Fruit fly (Drosophila melanogaster): ENCODE results near the gene epsilonCOP.

Gene epsilonCOP

DNA sequence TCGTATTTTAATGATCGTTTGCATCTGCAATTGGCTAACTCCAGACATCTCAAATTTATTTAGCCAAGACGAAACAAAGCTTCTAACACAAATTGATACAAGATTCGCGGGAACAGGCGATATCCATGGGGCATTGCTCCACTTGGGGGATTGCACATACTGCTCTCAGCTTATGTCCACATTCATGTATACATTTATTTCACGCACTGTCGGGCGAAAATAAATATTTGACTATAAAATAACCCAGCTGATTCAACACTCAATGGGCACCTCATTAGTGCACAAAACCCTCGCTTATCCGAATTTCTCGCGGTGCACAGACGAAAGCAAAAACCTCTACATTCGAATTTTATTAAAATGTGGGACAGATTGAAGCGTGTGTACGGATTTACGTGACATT, 27.4 kb upstream of the epsilonCOP start (continued):
- TF ChIP-seq esn (GFP tag; optimal IDR thresholded peaks at IDR 0.05) (peak; percentile 14), CG15336 (GFP tag; IDR thresholded peaks at IDR 0.05) (no peak), fd59A (GFP tag; optimal IDR thresholded peaks at IDR 0.05) (no peak), CG3919 (GFP tag; optimal IDR thresholded peaks at IDR 0.05) (peak; percentile 2), Smox (GFP tag; optimal IDR thresholded peaks at IDR 0.05) (no peak), CG8319 (GFP tag; optimal IDR thresholded peaks at IDR 0.05) (no peak), CG4318 (GFP tag; optimal IDR thresholded peaks at IDR 0.05) (no peak), fd85E (GFP tag; optimal IDR thresholded peaks at IDR 0.05) (no peak), Lpt (GFP tag; optimal IDR thresholded peaks at IDR 0.05) (no peak), acj6 (GFP tag; optimal IDR thresholded peaks at IDR 0.05) (no peak), CG8632 (GFP tag; optimal IDR thresholded peaks at IDR 0.05) (no peak), salr (GFP tag; optimal IDR thresholded peaks at IDR 0.05) (no peak), CG31627 (GFP tag; optimal IDR thresholded peaks at IDR 0.05) (no peak), Sox102F (GFP tag; optimal IDR thresholded peaks at IDR 0.05) (no peak), CG16779 (tag; optimal IDR thresholded peaks at IDR 0.05) (no peak), Blimp-1 (GFP tag; optimal IDR thresholded peaks at IDR 0.05) (no peak), net (GFP tag; optimal IDR thresholded peaks at IDR 0.05) (no peak), Eip78C (GFP tag) (peak; percentile 68), CG6163 (GFP tag; IDR thresholded peaks at IDR 0.05) (no peak), Hr4 (GFP tag; optimal IDR thresholded peaks at IDR 0.05) (no peak), Gug (GFP tag; IDR thresholded peaks at IDR 0.05) (no peak), achi (GFP tag; optimal IDR thresholded peaks at IDR 0.05) (no peak), vri (GFP tag; optimal IDR thresholded peaks at IDR 0.05) (peak; percentile 38), CG6276 (GFP tag; optimal IDR thresholded peaks at IDR 0.05) (no peak), svp (GFP tag) (peak; percentile 59), CG9139 (GFP tag; optimal IDR thresholded peaks at IDR 0.05) (no peak), Ets21C (GFP tag; optimal IDR thresholded peaks at IDR 0.05) (no peak), Hr39 (GFP tag; optimal IDR thresholded peaks at IDR 0.05) (no peak)

DNA sequence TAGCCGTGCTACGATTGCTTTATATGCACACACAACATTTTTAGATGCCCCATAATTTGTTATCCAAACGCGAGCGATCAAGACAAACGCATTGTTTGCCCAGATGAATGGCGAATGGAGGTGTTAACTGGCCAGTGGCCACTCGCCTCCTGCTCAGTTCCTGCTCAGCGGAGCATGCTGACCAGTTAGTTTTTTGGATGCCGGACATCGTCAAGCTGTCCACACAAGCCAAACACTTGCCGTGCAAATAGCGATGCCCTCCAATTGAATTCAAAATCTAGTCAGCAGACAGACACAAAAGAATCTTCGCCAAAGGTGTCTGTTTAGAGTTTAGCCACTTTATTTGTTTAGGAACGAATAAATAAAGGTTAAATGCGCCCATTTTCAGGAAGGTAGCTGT, 26.6 kb upstream of the epsilonCOP start:
- TF ChIP-seq spab (GFP tag; optimal IDR thresholded peaks at IDR 0.05), result no peak
- TF ChIP-seq fkh (GFP tag; optimal IDR thresholded peaks at IDR 0.05), result peak; percentile 79
- no peak for TF ChIP-seq Hr38 (GFP tag; optimal IDR thresholded peaks at IDR 0.05)

DNA sequence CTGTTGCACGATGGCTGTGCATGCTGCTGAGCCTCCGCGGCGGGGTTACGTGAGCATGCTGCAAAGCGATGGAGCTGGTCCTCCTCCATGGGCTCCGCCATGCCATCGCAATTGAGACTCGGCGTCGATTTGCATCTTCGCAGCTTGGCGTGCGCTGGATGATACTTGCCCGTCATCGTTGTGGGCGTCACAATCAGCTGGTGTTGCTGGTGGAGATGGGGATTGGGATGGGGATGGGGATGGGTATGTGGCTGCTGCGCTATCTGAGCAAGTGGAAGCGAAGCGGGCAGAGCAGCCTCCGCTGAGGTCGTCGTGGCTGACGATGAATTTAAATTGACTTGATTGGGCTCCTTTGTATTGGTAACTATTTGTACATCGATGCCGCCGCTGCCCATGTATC, 25.5 kb upstream of the epsilonCOP start:
- TF ChIP-seq Eip75B (GFP tag; optimal IDR thresholded peaks at IDR 0.05) (no peak), CG1621 (tag; optimal IDR thresholded peaks at IDR 0.05) (peak; percentile 31), topi (GFP tag; optimal IDR thresholded peaks at IDR 0.05) (no peak), svp (GFP tag) (peak; percentile 96), vri (GFP tag; optimal IDR thresholded peaks at IDR 0.05) (no peak), pdm3 (GFP tag; optimal IDR thresholded peaks at IDR 0.05) (no peak), CG11294 (GFP tag; IDR thresholded peaks at IDR 0.05) (0 out of 2 replicates have a peak, but pooled peaks have one; percentile 1), CG8632 (GFP tag; optimal IDR thresholded peaks at IDR 0.05) (no peak), Hr38 (GFP tag; optimal IDR thresholded peaks at IDR 0.05) (no peak), CG34406 (GFP tag; optimal IDR thresholded peaks at IDR 0.05) (no peak), fkh (GFP tag; optimal IDR thresholded peaks at IDR 0.05) (no peak), net (GFP tag; optimal IDR thresholded peaks at IDR 0.05) (no peak), CG7368 (GFP tag; optimal IDR thresholded peaks at IDR 0.05) (no peak), CG3032 (tag; optimal IDR thresholded peaks at IDR 0.05) (no peak), Sox15 (GFP tag; optimal IDR thresholded peaks at IDR 0.05) (no peak), Ets21C (GFP tag; optimal IDR thresholded peaks at IDR 0.05) (no peak), ss (GFP tag; optimal IDR thresholded peaks at IDR 0.05) (peak in 1 of 2 experiments; percentile 27), esn (GFP tag; optimal IDR thresholded peaks at IDR 0.05) (no peak), eg (GFP tag; IDR thresholded peaks at IDR 0.05) (0 out of 3 replicates have a peak, but pooled peaks have one; percentile 9), Smox (GFP tag; optimal IDR thresholded peaks at IDR 0.05) (no peak), CG6792 (GFP tag; optimal IDR thresholded peaks at IDR 0.05) (no peak), Hr4 (GFP tag; optimal IDR thresholded peaks at IDR 0.05) (no peak), CG11762 (GFP tag; optimal IDR thresholded peaks at IDR 0.05; ENCODE audit: insufficient read depth) (no peak), CG16779 (tag; optimal IDR thresholded peaks at IDR 0.05) (no peak), CG4318 (GFP tag; optimal IDR thresholded peaks at IDR 0.05) (no peak), CG11902 (GFP tag; optimal IDR thresholded peaks at IDR 0.05) (no peak), cyc (GFP tag; optimal IDR thresholded peaks at IDR 0.05) (no peak), Lpt (GFP tag; optimal IDR thresholded peaks at IDR 0.05) (no peak), CG31627 (GFP tag; optimal IDR thresholded peaks at IDR 0.05) (no peak), achi (GFP tag; optimal IDR thresholded peaks at IDR 0.05) (no peak), Hr39 (GFP tag; optimal IDR thresholded peaks at IDR 0.05) (no peak), CG6854 (GFP tag; optimal IDR thresholded peaks at IDR 0.05) (no peak), Sox14 (GFP tag; optimal IDR thresholded peaks at IDR 0.05) (no peak), Eip78C (GFP tag) (peak; percentile 54), Gug (GFP tag; IDR thresholded peaks at IDR 0.05) (no peak)
